Worm (Caenorhabditis elegans): ENCODE data around the gene B0272.4.

The B0272.4 gene

ce11 chrX:9476752-9477151 lies 48.5 kb downstream of the B0272.4 start:
- no peak for TF ChIP-seq egl-27 (tag; optimal IDR thresholded peaks at IDR 0.05)
- no peak for TF ChIP-seq rnt-1 (tag; optimal IDR thresholded peaks at IDR 0.05)
- TF ChIP-seq fkh-8 (tag; optimal IDR thresholded peaks at IDR 0.05) = no peak
- no peak for TF ChIP-seq mep-1 (tag; optimal IDR thresholded peaks at IDR 0.05)
- TF ChIP-seq ama-1 (optimal IDR thresholded peaks at IDR 0.05) = no peak
- no peak for TF ChIP-seq nhr-85 (tag)
- no peak for TF ChIP-seq ceh-88 (GFP tag; IDR thresholded peaks at IDR 0.05)
- TF ChIP-seq F16B12.6 (tag; optimal IDR thresholded peaks at IDR 0.05) = no peak
- no peak for TF ChIP-seq aly-2 (tag; optimal IDR thresholded peaks at IDR 0.05)
- TF ChIP-seq blmp-1 (tag; optimal IDR thresholded peaks at IDR 0.05) = no peak
- TF ChIP-seq nhr-47 (tag; optimal IDR thresholded peaks at IDR 0.05) = no peak
- TF ChIP-seq nhr-237 (tag; optimal IDR thresholded peaks at IDR 0.05) = no peak
- no peak for TF ChIP-seq xbp-1 (tag; optimal IDR thresholded peaks at IDR 0.05)
- TF ChIP-seq lsy-2 (tag; optimal IDR thresholded peaks at IDR 0.05) = no peak

All from whole organism, L1 larva.